Fruit fly (Drosophila melanogaster) whole organism, wandering third instar larva: Measurements from ENCODE around the gene CG15152.
A peak's percentile ranks its signal among the peaks of the same experiment; 100 is the strongest.

ENCODE experiments used
- Abd-B ChIP-seq: fragments of >200 bp; optimal IDR thresholded peaks from 2 replicates; lab custom pipeline; 2017; ENCODE audit warnings: missing biosample characterization, missing genetic modification characterization
- CG32264 ChIP-seq: fragments of 200-800 bp; sonication (Bioruptor generic); optimal IDR thresholded peaks from 2 replicates; lab custom pipeline; 2016; ENCODE audit warnings: missing biosample characterization, missing genetic modification characterization
- Hr83 ChIP-seq: fragments of 200-300 bp; sonication (Bioruptor generic); optimal IDR thresholded peaks from 2 replicates; lab custom pipeline; 2016; ENCODE audit warnings: missing biosample characterization, mild to moderate bottlenecking, missing genetic modification characterization, moderate library complexity; ENCODE audit not compliant: poor library complexity, severe bottlenecking
- Jra ChIP-seq: sonication (Bioruptor generic); optimal IDR thresholded peaks from 2 replicates; lab custom pipeline; 2016; ENCODE audit warnings: missing biosample characterization, missing genetic modification characterization
- Mio ChIP-seq: sonication (Bioruptor generic); optimal IDR thresholded peaks from 2 replicates; lab custom pipeline; 2016; ENCODE audit warnings: missing biosample characterization, missing genetic modification characterization
- OdsH ChIP-seq: fragments of 200-800 bp; sonication (Bioruptor generic); optimal IDR thresholded peaks from 2 replicates; lab custom pipeline; 2016; ENCODE audit warnings: missing biosample characterization, mild to moderate bottlenecking, missing genetic modification characterization
- Sp1 ChIP-seq: fragments of 200-800 bp; sonication (Bioruptor generic); optimal IDR thresholded peaks from 3 replicates; lab custom pipeline; 2019; ENCODE audit warnings: missing biosample characterization, mild to moderate bottlenecking, missing genetic modification characterization, moderate library complexity
- brk ChIP-seq: fragments of 200-800 bp; sonication (Bioruptor generic); optimal IDR thresholded peaks from 2 replicates; lab custom pipeline; 2016; ENCODE audit warnings: missing biosample characterization, mild to moderate bottlenecking, missing genetic modification characterization
- dsf ChIP-seq: sonication (Bioruptor generic); optimal IDR thresholded peaks from 2 replicates; lab custom pipeline; 2016; ENCODE audit warnings: missing biosample characterization, missing genetic modification characterization, borderline replicate concordance
- ey ChIP-seq: fragments of 200-800 bp; sonication (Bioruptor generic); optimal IDR thresholded peaks from 2 replicates; lab custom pipeline; 2016; ENCODE audit warnings: missing biosample characterization, missing genetic modification characterization
- h ChIP-seq: fragments of 200-800 bp; sonication (Bioruptor generic); optimal IDR thresholded peaks from 3 replicates; lab custom pipeline; 2016; ENCODE audit warnings: missing biosample characterization, mild to moderate bottlenecking, missing genetic modification characterization
- jim ChIP-seq: fragments of 175-275, 200-325 bp; sonication (Bioruptor generic); optimal IDR thresholded peaks from 2 replicates; lab custom pipeline; 2016; ENCODE audit warnings: missing biosample characterization, mild to moderate bottlenecking, missing genetic modification characterization
- usp ChIP-seq: fragments of >200 bp; optimal IDR thresholded peaks from 2 replicates; lab custom pipeline; 2017; ENCODE audit warnings: missing biosample characterization, missing genetic modification characterization

- no peak for TF ChIP-seq Jra
- TF ChIP-seq dsf (GFP tag; lab: Kevin White, UChicago) = no peak
- no peak for TF ChIP-seq Abd-B
- peak; percentile 5 for TF ChIP-seq Sp1 (GFP tag; lab: Kevin White, UChicago)
- TF ChIP-seq CG32264 (GFP tag; lab: Kevin White, UChicago) = no peak
- no peak for TF ChIP-seq jim (GFP tag; lab: Kevin White, UChicago)
- TF ChIP-seq Mio = no peak
- no peak for TF ChIP-seq ey
- TF ChIP-seq OdsH (GFP tag; lab: Kevin White, UChicago) = no peak
- TF ChIP-seq usp = no peak
- TF ChIP-seq h = no peak
- peak; percentile 42 for TF ChIP-seq Hr83 (GFP tag; lab: Kevin White, UChicago)
- no peak for TF ChIP-seq brk (GFP tag; lab: Kevin White, UChicago)
These were observed 37.9 kb downstream of the CG15152 start, which contains the start of gene Socs36E for dm6 chr2L:18152172-18152639.
